Worm (Caenorhabditis elegans) whole organism, L4/young adult: ENCODE results near the gene Y25C1A.6.

ENCODE experiments used
- W03F9.2 ChIP-seq: fragments of 150-350 bp; optimal IDR thresholded peaks from 2 replicates; lab custom pipeline; 2014; ENCODE audit warnings: missing biosample characterization, missing genetic modification characterization
- him-1 ChIP-seq: sonication (generic microtip); optimal IDR thresholded peaks from 2 replicates; lab custom pipeline; 2016; ENCODE audit warnings: missing genotype, missing genetic modification reagents, missing genetic modification characterization, missing compliant biosample characterization

- no peak for TF ChIP-seq W03F9.2 (tag; lab: Kevin White, UChicago)
- TF ChIP-seq him-1 = no peak
These were observed 48.7 kb downstream of the Y25C1A.6 start for ce11 chrII:3109533-3109932.
